Worm (Caenorhabditis elegans) whole organism, L4/young adult: ENCODE measurements around the gene F28F9.2.

Source experiments
- dao-5 ChIP-seq: sonication (generic microtip); optimal IDR thresholded peaks from 2 replicates; lab custom pipeline; 2016; ENCODE audit warnings: missing genotype, missing genetic modification characterization, moderate library complexity, missing compliant biosample characterization
- him-1 ChIP-seq: sonication (generic microtip); optimal IDR thresholded peaks from 2 replicates; lab custom pipeline; 2016; ENCODE audit warnings: missing genotype, missing genetic modification reagents, missing genetic modification characterization, missing compliant biosample characterization

DNA sequence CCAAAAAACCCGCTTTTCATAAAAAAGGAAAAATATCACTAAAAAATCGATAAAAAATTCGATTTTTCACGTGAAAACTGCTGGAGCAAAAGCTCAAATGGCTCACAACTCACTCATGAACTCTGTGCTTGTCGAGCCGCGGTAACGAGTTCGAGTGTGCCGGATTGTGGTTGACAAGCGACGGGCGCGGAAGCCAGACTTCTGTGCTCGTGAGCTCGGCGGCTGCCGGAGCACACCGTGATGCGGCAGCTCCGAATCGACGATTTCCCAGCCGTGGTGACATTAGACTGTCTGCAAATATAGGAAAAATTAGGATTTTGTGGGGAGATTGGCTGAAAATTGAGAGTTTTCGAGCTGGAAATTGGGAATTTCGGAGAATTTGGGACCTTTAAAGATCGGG is 26.7 kb upstream of the F28F9.2 start:
- no peak for TF ChIP-seq him-1 (tag; lab: Kevin White, UChicago)
- no peak for TF ChIP-seq dao-5
